Worm (Caenorhabditis elegans) whole organism, L1 larva: Measurements from ENCODE around the gene sftb-1.

Experiments
- C04F5.9 ChIP-seq: sonication (generic microtip); optimal IDR thresholded peaks from 2 replicates; lab custom pipeline; 2016; ENCODE audit warnings: missing genetic modification characterization, missing compliant biosample characterization
- C16A3.4 ChIP-seq: fragments of 150-350 bp; optimal IDR thresholded peaks from 2 replicates; lab custom pipeline; 2014; ENCODE audit warnings: missing biosample characterization, missing genetic modification characterization
- aha-1 ChIP-seq: fragments of 150-350 bp; optimal IDR thresholded peaks from 2 replicates; lab custom pipeline; 2014; ENCODE audit warnings: missing biosample characterization, missing genetic modification characterization
- alr-1 ChIP-seq: fragments of 200-800 bp; sonication (Bioruptor generic); optimal IDR thresholded peaks from 2 replicates; lab custom pipeline; 2018; ENCODE audit warnings: borderline replicate concordance, mild to moderate bottlenecking, missing genetic modification characterization, missing compliant biosample characterization
- aly-2 ChIP-seq: fragments of 150-350 bp; optimal IDR thresholded peaks from 2 replicates; lab custom pipeline; 2014; ENCODE audit warnings: missing biosample characterization, missing genetic modification characterization
- ceh-8 ChIP-seq: fragments of 200-800 bp; sonication (Bioruptor generic); optimal IDR thresholded peaks from 2 replicates; lab custom pipeline; 2018; ENCODE audit warnings: mild to moderate bottlenecking, missing genetic modification characterization, moderate library complexity, missing compliant biosample characterization
- ceh-88 ChIP-seq: fragments of 200-800 bp; sonication (Bioruptor generic); IDR thresholded peaks from 2 replicates; pipeline ENCODE4 v1.3.6; 2022; ENCODE audit warnings: missing genetic modification characterization, missing compliant biosample characterization
- dpl-1 ChIP-seq, 3 experiments: fragments of 150-350 bp in 2 of 3; sonication (generic microtip) in 1 of 3; optimal IDR thresholded peaks; 2 replicates each; lab custom pipeline; 2014 to 2017; ENCODE audit warnings: missing biosample characterization in 3 of 3, missing genetic modification characterization in 3 of 3, missing genetic modification reagents in 3 of 3
- efl-1 ChIP-seq, 4 experiments: fragments of 150-350 bp; optimal IDR thresholded peaks in 3 of 4; peaks in 1 of 4; 1 replicate in 1 of 4; 2 replicates in 3 of 4; lab custom pipeline; 2014; ENCODE audit warnings: missing biosample characterization in 2 of 4, missing genetic modification characterization in 2 of 4, missing genetic modification reagents in 2 of 4
- egl-13 ChIP-seq: sonication (generic microtip); optimal IDR thresholded peaks from 2 replicates; lab custom pipeline; 2016; ENCODE audit warnings: missing genotype, missing genetic modification reagents, missing genetic modification characterization, missing compliant biosample characterization
- elt-2 ChIP-seq: sonication (generic microtip); optimal IDR thresholded peaks from 2 replicates; lab custom pipeline; 2016; ENCODE audit warnings: missing genetic modification characterization, mild to moderate bottlenecking, inconsistent platforms, missing compliant biosample characterization, missing genetic modification reagents
- elt-3 ChIP-seq, 6 experiments: fragments of 150-350 bp in 1 of 6; sonication (generic microtip); optimal IDR thresholded peaks; 2 replicates each; lab custom pipeline; 2017 to 2018; ENCODE audit warnings: missing biosample characterization in 6 of 6, missing genetic modification characterization in 6 of 6, inconsistent platforms in 1 of 6
- ets-5 ChIP-seq: fragments of 200-800 bp; sonication (Bioruptor generic); IDR thresholded peaks from 2 replicates; pipeline ENCODE4 v1.3.6; 2022; ENCODE audit warnings: missing genetic modification characterization, missing compliant biosample characterization
- fkh-10 ChIP-seq: sonication (generic microtip); optimal IDR thresholded peaks from 2 replicates; lab custom pipeline; 2017; ENCODE audit warnings: missing biosample characterization, missing genetic modification reagents, missing genetic modification characterization
- grh-1 ChIP-seq: fragments of 200-800 bp; sonication (Bioruptor generic); IDR thresholded peaks from 2 replicates; pipeline ENCODE4 v1.3.6; 2022; ENCODE audit warnings: missing genetic modification reagents, missing genetic modification characterization, missing compliant biosample characterization
- hlh-4 ChIP-seq: sonication (generic microtip); optimal IDR thresholded peaks from 2 replicates; lab custom pipeline; 2016; ENCODE audit warnings: mild to moderate bottlenecking, missing genetic modification characterization, missing compliant biosample characterization
- hpl-2 ChIP-seq: fragments of 150-350 bp; optimal IDR thresholded peaks from 2 replicates; lab custom pipeline; 2014; ENCODE audit warnings: missing biosample characterization, missing genetic modification reagents, missing genetic modification characterization
- lin-14 ChIP-seq: fragments of 200-800 bp; sonication (Bioruptor generic); optimal IDR thresholded peaks from 2 replicates; lab custom pipeline; 2018; ENCODE audit warnings: mild to moderate bottlenecking, missing genetic modification characterization, moderate library complexity, missing compliant biosample characterization
- lin-15B ChIP-seq: fragments of 150-350 bp; sonication (generic microtip); optimal IDR thresholded peaks from 3 replicates; lab custom pipeline; 2014; ENCODE audit warnings: missing biosample characterization, missing genetic modification characterization
- lin-39 ChIP-seq: fragments of 150-350 bp; optimal IDR thresholded peaks from 2 replicates; lab custom pipeline; 2014; ENCODE audit warnings: missing biosample characterization, missing genetic modification reagents, missing genetic modification characterization
- lir-3 ChIP-seq: sonication (generic microtip); optimal IDR thresholded peaks from 2 replicates; lab custom pipeline; 2016; ENCODE audit warnings: mild to moderate bottlenecking, missing genetic modification characterization, moderate library complexity, missing compliant biosample characterization; ENCODE audit not compliant: poor library complexity
- lsy-2 ChIP-seq, 2 experiments: fragments of 150-350 bp; optimal IDR thresholded peaks; 2 replicates each; lab custom pipeline; 2014; ENCODE audit warnings: missing biosample characterization in 2 of 2, missing genetic modification characterization in 2 of 2
- mef-2 ChIP-seq: fragments of 150-350 bp; optimal IDR thresholded peaks from 2 replicates; lab custom pipeline; 2014; ENCODE audit warnings: missing biosample characterization, missing genetic modification characterization
- nhr-12 ChIP-seq: sonication (generic microtip); optimal IDR thresholded peaks from 2 replicates; lab custom pipeline; 2017; ENCODE audit warnings: missing biosample characterization, missing genetic modification characterization
- nhr-19 ChIP-seq: fragments of 200-800 bp; sonication (Bioruptor generic); conservative IDR thresholded peaks from 2 replicates; pipeline ENCODE4 v1.3.6; 2022; ENCODE audit warnings: missing genetic modification characterization, missing compliant biosample characterization
- nhr-237 ChIP-seq: fragments of 150-350 bp; optimal IDR thresholded peaks from 2 replicates; lab custom pipeline; 2014; ENCODE audit warnings: missing biosample characterization, missing genetic modification characterization
- nhr-47 ChIP-seq: sonication (generic microtip); optimal IDR thresholded peaks from 2 replicates; lab custom pipeline; 2016; ENCODE audit warnings: mild to moderate bottlenecking, missing genetic modification characterization, moderate library complexity, missing compliant biosample characterization
- nhr-76 ChIP-seq: sonication (generic microtip); optimal IDR thresholded peaks from 2 replicates; lab custom pipeline; 2017; ENCODE audit warnings: missing biosample characterization, missing genetic modification characterization
- nhr-77 ChIP-seq: fragments of 150-350 bp; optimal IDR thresholded peaks from 2 replicates; lab custom pipeline; 2014; ENCODE audit warnings: missing biosample characterization, missing genetic modification characterization
- nhr-90 ChIP-seq: sonication (generic microtip); optimal IDR thresholded peaks from 2 replicates; lab custom pipeline; 2016; ENCODE audit warnings: mild to moderate bottlenecking, missing genetic modification characterization, missing compliant biosample characterization; ENCODE audit not compliant: poor library complexity
- rnt-1 ChIP-seq: sonication (generic microtip); optimal IDR thresholded peaks from 2 replicates; lab custom pipeline; 2016; ENCODE audit warnings: mild to moderate bottlenecking, missing genetic modification characterization, moderate library complexity, missing compliant biosample characterization
- snpc-4 ChIP-seq: fragments of 150-350 bp; optimal IDR thresholded peaks from 2 replicates; lab custom pipeline; 2014; ENCODE audit warnings: missing biosample characterization, missing genetic modification characterization
- sox-4 ChIP-seq: sonication (generic microtip); optimal IDR thresholded peaks from 2 replicates; lab custom pipeline; 2016; ENCODE audit warnings: missing genetic modification characterization, missing compliant biosample characterization
- unc-30 ChIP-seq: sonication (generic microtip); optimal IDR thresholded peaks from 2 replicates; lab custom pipeline; 2017; ENCODE audit warnings: missing biosample characterization, missing genetic modification characterization
- unc-62 ChIP-seq: fragments of 150-350 bp; optimal IDR thresholded peaks from 2 replicates; lab custom pipeline; 2014; ENCODE audit warnings: missing biosample characterization, missing genetic modification reagents, missing genetic modification characterization
- zip-4 ChIP-seq: fragments of 200-800 bp; sonication (Bioruptor generic); optimal IDR thresholded peaks from 2 replicates; lab custom pipeline; 2018; ENCODE audit warnings: mild to moderate bottlenecking, missing genetic modification characterization, moderate library complexity, missing compliant biosample characterization
- ztf-11 ChIP-seq, 2 experiments: sonication (generic microtip); optimal IDR thresholded peaks; 2 replicates each; lab custom pipeline; 2016 to 2017; ENCODE audit warnings: missing genetic modification characterization in 2 of 2, missing biosample characterization in 1 of 2, missing compliant biosample characterization in 1 of 2

Gene sftb-1

ce11 chrIII:4274524-4274923 lies 5.5 kb upstream of the sftb-1 start:
- no peak for TF ChIP-seq ztf-11 (tag; optimal IDR thresholded peaks at IDR 0.05; lab: Kevin White, UChicago)
- TF ChIP-seq efl-1 (optimal IDR thresholded peaks at IDR 0.05; lab: Kevin White, UChicago) = no peak
- TF ChIP-seq efl-1 (GFP tag; optimal IDR thresholded peaks at IDR 0.05 in 1 of 2; lab: Kevin White, UChicago) = peak in 1 of 2 experiments; percentile 49
- TF ChIP-seq lin-14 (GFP tag; lab: Kevin White, UChicago) = peak; percentile 12

- TF ChIP-seq hpl-2 (no peak), fkh-10 (GFP tag; lab: Kevin White, UChicago) (no peak), snpc-4 (tag; lab: Kevin White, UChicago) (no peak)
- TF ChIP-seq, all 84 proteins: peak for 0
These were observed 3.8 kb upstream of the sftb-1 start for ce11 chrIII:4272864-4273263.

DNA sequence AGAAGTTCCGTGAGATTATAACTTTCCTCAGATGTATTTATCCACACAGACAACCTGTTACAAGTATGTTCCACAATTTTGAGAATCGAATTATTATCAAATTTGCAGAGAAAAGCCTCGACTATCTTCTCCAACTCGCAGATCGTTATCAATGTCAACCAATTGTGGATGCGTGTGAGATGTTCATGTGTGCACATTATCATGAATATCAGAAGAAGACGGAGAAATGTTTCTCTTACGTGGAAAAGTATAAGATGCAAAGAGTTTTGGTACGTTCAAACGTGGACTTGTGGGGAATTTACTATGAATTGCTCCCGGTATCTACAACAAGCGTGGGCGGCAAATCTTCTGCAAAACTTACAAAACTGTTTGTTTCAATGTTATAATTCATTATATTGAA lies 2.0 kb upstream of the sftb-1 start:
- TF ChIP-seq nhr-77 (no peak), ceh-8 (GFP tag; lab: Kevin White, UChicago) (no peak), lsy-2 (tag; optimal IDR thresholded peaks at IDR 0.05; lab: Kevin White, UChicago) (no peak), egl-13 (tag; lab: Kevin White, UChicago) (no peak), rnt-1 (tag; lab: Kevin White, UChicago) (no peak)
- TF ChIP-seq, all 84 proteins: peak for 0

DNA sequence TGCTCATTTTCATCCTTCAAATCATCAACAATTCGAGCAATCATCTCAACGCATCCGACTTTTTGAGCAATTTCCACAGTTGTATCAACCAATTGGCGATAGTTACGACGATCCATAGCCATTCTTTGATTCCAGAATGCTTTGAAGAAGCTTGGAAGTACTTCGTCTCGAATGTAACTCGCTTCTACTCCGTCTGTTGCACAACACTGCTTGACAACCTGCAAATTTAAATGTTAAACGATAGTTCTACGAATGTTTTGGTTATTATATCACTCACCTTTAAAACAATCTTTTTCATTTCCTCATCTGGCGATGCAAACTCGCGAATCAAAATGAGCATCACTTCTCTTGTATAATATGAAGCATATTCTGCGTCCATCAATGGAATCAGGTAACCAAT lies 3.2 kb downstream of the sftb-1 start:
- TF ChIP-seq zip-4 (GFP tag; lab: Kevin White, UChicago) (no peak), efl-1 (optimal IDR thresholded peaks at IDR 0.05; lab: Kevin White, UChicago) (no peak), efl-1 (GFP tag; optimal IDR thresholded peaks at IDR 0.05 in 1 of 2; lab: Kevin White, UChicago) (peak in 1 of 2 experiments; percentile 70)
- TF ChIP-seq, all 84 proteins: peak for 1

ce11 chrIII:4263048-4263447 lies 6.0 kb downstream of the sftb-1 start, which contains the start of gene T08A11.1:
T08A11.1 (minus strand) TSS chrIII:4263148.
- no peak for TF ChIP-seq hlh-4 (tag; lab: Kevin White, UChicago)
- TF ChIP-seq nhr-47 (tag; lab: Kevin White, UChicago) = no peak
- no peak for TF ChIP-seq C04F5.9 (tag; lab: Kevin White, UChicago)
- TF ChIP-seq ets-5 (GFP tag; lab: Robert Waterston, UW) = no peak
- no peak for TF ChIP-seq C16A3.4 (tag; lab: Kevin White, UChicago)
- no peak for TF ChIP-seq ceh-88
- no peak for TF ChIP-seq nhr-90
- no peak for TF ChIP-seq elt-2 (tag; lab: Kevin White, UChicago)
- TF ChIP-seq nhr-19 = no peak
- TF ChIP-seq unc-30 (tag; lab: Kevin White, UChicago) = no peak
- TF ChIP-seq aha-1 (tag; lab: Kevin White, UChicago) = no peak
- TF ChIP-seq grh-1 (GFP tag; lab: Robert Waterston, UW) = no peak
- TF ChIP-seq alr-1 (tag; lab: Kevin White, UChicago) = no peak
- no peak for TF ChIP-seq dpl-1 (GFP tag; optimal IDR thresholded peaks at IDR 0.05; lab: Kevin White, UChicago)
- TF ChIP-seq nhr-12 = no peak
- TF ChIP-seq lin-39 (tag; lab: Kevin White, UChicago) = no peak
- TF ChIP-seq elt-3 (tag; optimal IDR thresholded peaks at IDR 0.05; lab: Kevin White, UChicago) = no peak
- no peak for TF ChIP-seq sox-4
- TF ChIP-seq unc-62 (GFP tag; lab: Kevin White, UChicago) = no peak
- no peak for TF ChIP-seq lir-3 (tag; lab: Kevin White, UChicago)

ce11 chrIII:4257896-4258295 lies 11.2 kb downstream of the sftb-1 start:
- TF ChIP-seq nhr-76 (tag; lab: Kevin White, UChicago) = no peak
- TF ChIP-seq nhr-237 (tag; lab: Kevin White, UChicago) = no peak
- no peak for TF ChIP-seq lin-15B (tag; lab: Kevin White, UChicago)
- TF ChIP-seq mef-2 (tag; lab: Kevin White, UChicago) = no peak
- TF ChIP-seq efl-1 (optimal IDR thresholded peaks at IDR 0.05; lab: Kevin White, UChicago) = no peak
- no peak for TF ChIP-seq efl-1 (GFP tag; optimal IDR thresholded peaks at IDR 0.05 in 1 of 2; lab: Kevin White, UChicago)
- TF ChIP-seq snpc-4 (tag; lab: Kevin White, UChicago) = no peak
- no peak for TF ChIP-seq aly-2 (tag; lab: Kevin White, UChicago)
